Fruit fly (Drosophila melanogaster): Measurements from ENCODE around the gene CG15628.

The CG15628 gene

DNA sequence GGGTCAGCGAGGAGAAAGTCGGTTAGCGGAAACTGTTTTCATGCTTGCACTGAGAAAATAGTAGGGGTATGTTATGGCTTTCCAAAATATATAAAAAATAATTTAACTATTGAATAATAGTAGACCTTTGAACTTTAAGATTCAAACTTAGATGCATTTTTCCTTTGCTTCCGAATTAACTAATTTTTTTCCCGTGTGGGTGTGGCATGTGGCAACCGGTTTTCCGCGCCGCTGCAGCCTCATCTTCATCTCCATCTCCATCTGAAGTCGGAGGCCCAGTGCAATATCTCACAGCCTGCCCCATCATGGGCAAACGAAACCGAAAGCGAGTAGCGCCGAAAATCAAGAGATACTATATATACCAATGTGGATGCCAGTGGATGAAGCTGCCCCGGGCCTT is 23.9 kb upstream of the CG15628 start (continued):
- no peak for TF ChIP-seq CG10274 (GFP tag; optimal IDR thresholded peaks at IDR 0.05)
- no peak for TF ChIP-seq lov (optimal IDR thresholded peaks at IDR 0.05)
- no peak for TF ChIP-seq lov (GFP tag; IDR thresholded peaks at IDR 0.05)
- TF ChIP-seq onecut (GFP tag; IDR thresholded peaks at IDR 0.05): no peak
- TF ChIP-seq knrl (GFP tag; IDR thresholded peaks at IDR 0.05; ENCODE audit: partially characterized antibody): no peak
- TF ChIP-seq ato (GFP tag; IDR thresholded peaks at IDR 0.05; ENCODE audit: partially characterized antibody): no peak
- no peak for TF ChIP-seq pb (GFP tag; optimal IDR thresholded peaks at IDR 0.05)
- no peak for TF ChIP-seq CG15479 (GFP tag; optimal IDR thresholded peaks at IDR 0.05)
- no peak for TF ChIP-seq kni (GFP tag; optimal IDR thresholded peaks at IDR 0.05)
- TF ChIP-seq crp (GFP tag; optimal IDR thresholded peaks at IDR 0.05): no peak
- no peak for TF ChIP-seq CG32532 (GFP tag; IDR thresholded peaks at IDR 0.05)
- peak; percentile 73 for TF ChIP-seq Drgx (GFP tag; IDR thresholded peaks at IDR 0.05)
- no peak for TF ChIP-seq CG17359 (tag; optimal IDR thresholded peaks at IDR 0.05)
- no peak for TF ChIP-seq ranshi (GFP tag; IDR thresholded peaks at IDR 0.05)
- TF ChIP-seq Rx (GFP tag; IDR thresholded peaks at IDR 0.05): no peak
- TF ChIP-seq dm (GFP tag; optimal IDR thresholded peaks at IDR 0.05): no peak
- 0 out of 2 replicates have a peak, but pooled peaks have one; percentile 17 for TF ChIP-seq Awh (GFP tag; IDR thresholded peaks at IDR 0.05)
- no peak for TF ChIP-seq zen (tag; optimal IDR thresholded peaks at IDR 0.05)
- TF ChIP-seq HmgZ (tag; optimal IDR thresholded peaks at IDR 0.05): no peak
- no peak for TF ChIP-seq Abd-B (GFP tag; optimal IDR thresholded peaks at IDR 0.05)
- no peak for TF ChIP-seq Lhr (GFP tag; optimal IDR thresholded peaks at IDR 0.05)
- no peak for TF ChIP-seq CG17912 (GFP tag; optimal IDR thresholded peaks at IDR 0.05)
- no peak for TF ChIP-seq CG18011 (GFP tag; optimal IDR thresholded peaks at IDR 0.05)
- TF ChIP-seq zfh1 (GFP tag; IDR thresholded peaks at IDR 0.05): no peak
- peak; percentile 17 for TF ChIP-seq Spps (tag; optimal IDR thresholded peaks at IDR 0.05)
- TF ChIP-seq Stat92E (GFP tag; optimal IDR thresholded peaks at IDR 0.05): no peak
- peak; percentile 28 for TF ChIP-seq CG6254 (GFP tag; optimal IDR thresholded peaks at IDR 0.05)
- TF ChIP-seq chif (GFP tag; optimal IDR thresholded peaks at IDR 0.05): no peak
- TF ChIP-seq CG10959 (GFP tag; IDR thresholded peaks at IDR 0.05): no peak
- no peak for TF ChIP-seq bowl (GFP tag; IDR thresholded peaks at IDR 0.05)
- TF ChIP-seq CG18476 (GFP tag; optimal IDR thresholded peaks at IDR 0.05): no peak
- no peak for TF ChIP-seq aop (GFP tag; IDR thresholded peaks at IDR 0.05)
- TF ChIP-seq CG3065 (GFP tag; optimal IDR thresholded peaks at IDR 0.05): no peak
- TF ChIP-seq gce (GFP tag; IDR thresholded peaks at IDR 0.05): no peak
- TF ChIP-seq luna (GFP tag; optimal IDR thresholded peaks at IDR 0.05): no peak
- TF ChIP-seq Fer3 (tag; optimal IDR thresholded peaks at IDR 0.05): no peak
- peak; percentile 8 for TF ChIP-seq nom (GFP tag; optimal IDR thresholded peaks at IDR 0.05)
- TF ChIP-seq Sox102F (GFP tag; optimal IDR thresholded peaks at IDR 0.05): no peak
- no peak for TF ChIP-seq h (optimal IDR thresholded peaks at IDR 0.05)
- no peak for TF ChIP-seq jing (GFP tag; optimal IDR thresholded peaks at IDR 0.05)
- no peak for TF ChIP-seq CG17186 (GFP tag; optimal IDR thresholded peaks at IDR 0.05)

DNA sequence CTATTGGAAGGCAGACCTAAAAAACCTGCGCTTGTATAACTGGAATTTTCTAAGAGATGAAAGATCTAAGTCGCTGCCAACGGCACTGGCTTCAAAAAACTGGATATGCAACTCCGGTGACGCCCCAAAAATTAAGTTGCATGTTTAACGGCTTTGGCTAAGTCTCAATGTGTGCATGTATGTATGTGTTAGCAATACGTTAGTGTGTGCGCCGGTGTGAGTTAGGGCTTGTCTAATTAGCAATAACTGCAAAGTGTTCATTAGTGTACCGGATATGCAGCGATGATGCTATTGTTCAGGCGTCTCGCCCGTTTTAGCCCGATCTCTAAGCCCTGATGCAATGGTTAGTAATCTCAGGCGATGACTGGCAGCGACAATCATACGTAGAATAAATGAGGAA is 22.7 kb upstream of the CG15628 start:
- no peak for TF ChIP-seq Blimp-1 (GFP tag; optimal IDR thresholded peaks at IDR 0.05)
- TF ChIP-seq Awh (GFP tag; IDR thresholded peaks at IDR 0.05): peak; percentile 90
- peak; percentile 21 for TF ChIP-seq CG15269 (tag; optimal IDR thresholded peaks at IDR 0.05)
